Worm (Caenorhabditis elegans) whole organism, L4/young adult: ENCODE measurements around the gene dnbp-1.

Experiments
- W03F9.2 ChIP-seq: fragments of 150-350 bp; optimal IDR thresholded peaks from 2 replicates; lab custom pipeline; 2014; ENCODE audit warnings: missing biosample characterization, missing genetic modification characterization
- dao-5 ChIP-seq: sonication (generic microtip); optimal IDR thresholded peaks from 2 replicates; lab custom pipeline; 2016; ENCODE audit warnings: missing genotype, missing genetic modification characterization, moderate library complexity, missing compliant biosample characterization
- him-1 ChIP-seq: sonication (generic microtip); optimal IDR thresholded peaks from 2 replicates; lab custom pipeline; 2016; ENCODE audit warnings: missing genotype, missing genetic modification reagents, missing genetic modification characterization, missing compliant biosample characterization

The dnbp-1 gene

DNA sequence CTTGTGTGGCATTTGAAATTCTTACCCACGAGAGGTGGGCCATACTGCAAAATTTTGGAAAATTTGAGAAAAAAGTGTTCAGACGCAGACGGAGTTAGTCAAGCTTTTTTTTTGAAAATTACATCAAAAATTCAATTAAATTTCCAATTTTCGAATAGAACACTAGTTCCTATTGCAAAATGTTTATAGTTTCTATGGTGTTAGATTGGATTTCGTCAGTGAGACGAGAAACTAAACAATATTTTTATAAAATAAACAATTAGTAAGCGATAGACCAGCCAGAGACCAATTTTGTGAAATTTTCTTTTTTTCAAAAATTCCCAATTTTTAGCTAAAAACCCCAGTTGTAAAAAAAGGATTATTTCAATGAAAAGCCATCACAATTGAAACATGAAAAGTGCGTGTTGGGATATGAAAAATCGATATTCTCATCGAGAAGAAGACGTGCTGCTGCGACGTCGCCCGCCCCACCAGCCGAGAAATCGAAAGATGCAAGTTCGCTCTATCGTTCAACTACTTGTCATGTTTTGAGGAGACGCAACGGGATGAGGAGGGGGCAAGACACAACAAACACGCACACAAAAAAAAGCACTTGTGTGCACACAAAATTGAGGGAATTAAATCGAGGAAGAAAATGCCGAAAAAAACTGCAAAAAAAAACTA lies at the start of gene dnbp-1:
Gene dnbp-1, minus strand, starts transcription at position 51 of the 663 bp plus-strand sequence.
- no peak for TF ChIP-seq him-1 (tag; lab: Kevin White, UChicago)
- TF ChIP-seq dao-5 = no peak
- peak; percentile 67 for TF ChIP-seq W03F9.2

DNA sequence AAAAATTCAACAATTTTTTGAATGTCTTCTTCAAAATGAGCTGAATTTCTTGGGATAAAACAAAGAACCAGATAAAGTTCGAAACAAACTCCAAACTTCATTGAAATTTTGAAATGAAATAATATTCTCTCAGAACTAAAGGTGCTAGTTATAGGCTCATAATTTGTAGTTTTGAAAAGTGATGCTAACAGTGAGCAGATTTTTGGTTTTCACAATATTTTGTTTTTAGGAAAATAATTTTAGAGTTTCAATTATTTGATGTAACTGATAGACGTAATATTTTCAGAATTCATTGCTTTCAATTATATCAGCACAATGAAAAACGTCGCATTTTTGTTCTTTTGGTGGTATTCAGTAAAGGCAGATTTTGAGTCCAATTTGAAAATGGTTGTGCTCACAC lies 40.2 kb upstream of the dnbp-1 start, which contains the start of the genes irld-56 and irld-55:
Gene irld-56, minus strand, starts transcription at position 101 of the 400 bp plus-strand sequence.
Gene irld-55, plus strand, starts transcription at position 316 of the 400 bp plus-strand sequence.
- TF ChIP-seq him-1 (tag; lab: Kevin White, UChicago) = no peak
- TF ChIP-seq W03F9.2 = no peak
- TF ChIP-seq dao-5 = no peak

DNA sequence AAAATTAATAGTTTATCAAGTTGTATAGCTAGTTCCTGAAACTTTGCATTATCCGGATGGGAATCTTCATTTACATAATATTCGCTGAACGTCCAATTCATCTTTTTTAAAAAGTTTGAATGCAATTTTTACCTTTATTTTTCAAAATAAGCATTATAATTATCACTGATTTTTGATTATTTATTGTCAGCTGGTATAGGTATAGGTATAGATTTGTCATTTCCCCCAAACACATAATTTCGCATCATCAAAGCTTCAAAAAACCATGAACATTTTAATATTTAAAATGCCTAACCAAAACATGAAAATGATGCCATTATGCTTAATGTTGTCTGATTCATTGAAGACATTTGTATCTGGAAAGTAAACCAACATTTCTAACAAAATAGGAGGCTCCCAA lies 36.2 kb upstream of the dnbp-1 start, which contains the start of gene srw-63:
Gene srw-63, minus strand, starts transcription at position 101 of the 400 bp plus-strand sequence.
- no peak for TF ChIP-seq dao-5
- TF ChIP-seq him-1 (tag; lab: Kevin White, UChicago) = no peak
- TF ChIP-seq W03F9.2 = no peak

DNA sequence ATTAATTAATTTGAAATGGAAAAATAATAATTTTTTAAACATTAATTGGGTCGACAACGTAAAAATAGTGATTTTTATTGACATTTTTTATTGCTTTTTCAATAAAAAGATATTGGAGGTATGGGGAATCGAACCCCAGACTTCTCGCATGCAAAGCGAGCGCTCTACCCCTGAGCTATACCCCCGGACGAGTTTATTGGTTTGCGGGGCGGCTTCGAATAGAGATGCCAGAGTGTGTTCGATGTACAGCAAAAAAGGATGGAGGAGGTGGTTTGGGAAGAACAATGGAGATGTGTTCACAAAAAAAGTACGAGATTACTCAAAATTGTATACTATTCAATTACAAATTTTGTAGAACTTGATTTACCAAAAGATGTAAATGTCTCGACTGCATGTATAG lies 34.0 kb upstream of the dnbp-1 start:
- TF ChIP-seq dao-5 (no peak), W03F9.2 (peak; percentile 49)

DNA sequence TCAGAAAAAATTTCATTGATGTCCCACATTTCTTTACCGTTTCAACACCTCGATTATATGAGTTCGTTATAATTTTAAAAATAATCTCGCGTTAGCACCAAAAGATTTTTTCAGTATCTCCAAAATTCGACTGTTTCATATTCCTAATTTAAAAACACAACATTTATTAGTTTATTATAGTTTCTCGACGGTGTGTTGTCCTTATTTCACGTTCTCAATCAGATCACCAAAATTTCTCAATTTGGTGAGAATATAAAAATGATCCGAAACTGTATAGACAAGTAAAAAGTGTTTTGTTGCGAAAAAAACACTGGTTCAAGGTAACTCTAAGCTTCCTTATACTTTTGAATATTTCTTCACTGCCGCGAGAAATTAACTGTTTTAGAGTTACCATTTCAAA lies 29.1 kb upstream of the dnbp-1 start:
- TF ChIP-seq W03F9.2 (no peak), dao-5 (no peak), him-1 (tag; lab: Kevin White, UChicago) (no peak)

DNA sequence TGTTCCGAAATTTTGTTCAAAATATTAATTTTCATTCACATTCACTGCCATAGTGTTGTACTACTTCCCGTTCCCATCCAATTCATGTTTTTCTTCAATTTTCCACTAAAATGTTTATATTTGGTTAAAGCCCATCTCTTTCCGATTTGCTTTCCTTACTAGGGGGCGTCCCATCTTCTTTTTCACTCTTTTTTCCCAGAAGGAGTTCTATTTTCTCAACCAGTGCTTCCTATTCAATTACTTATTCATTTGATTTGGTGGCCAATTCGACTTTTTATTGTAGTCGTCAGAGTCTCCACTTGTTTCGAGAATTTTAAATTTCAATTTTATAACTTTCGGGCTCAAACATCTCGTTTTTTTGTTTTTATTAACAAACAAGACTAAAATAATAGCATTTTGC lies 22.1 kb upstream of the dnbp-1 start:
- TF ChIP-seq dao-5 (no peak), him-1 (tag; lab: Kevin White, UChicago) (no peak), W03F9.2 (no peak)

DNA sequence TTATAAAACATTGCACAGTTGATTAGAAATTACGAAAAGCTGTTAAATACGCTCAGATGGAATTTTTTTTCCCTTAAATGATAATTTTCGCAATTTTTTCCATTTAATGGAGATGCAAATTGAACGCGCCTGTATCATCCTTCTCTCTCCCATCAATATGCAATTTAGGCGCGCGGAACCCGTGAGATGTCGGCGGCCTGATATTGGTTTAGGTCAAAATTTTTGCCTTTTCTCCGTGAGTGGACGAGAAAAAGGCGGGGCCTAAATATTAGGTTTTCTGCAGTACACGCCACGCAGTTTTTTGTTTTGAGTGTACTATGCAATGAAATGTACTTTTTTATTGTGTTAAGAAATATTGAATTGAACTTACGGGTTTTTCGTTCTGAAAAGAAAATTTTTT lies 10.2 kb upstream of the dnbp-1 start:
- TF ChIP-seq dao-5 (no peak), him-1 (tag; lab: Kevin White, UChicago) (no peak), W03F9.2 (no peak)

DNA sequence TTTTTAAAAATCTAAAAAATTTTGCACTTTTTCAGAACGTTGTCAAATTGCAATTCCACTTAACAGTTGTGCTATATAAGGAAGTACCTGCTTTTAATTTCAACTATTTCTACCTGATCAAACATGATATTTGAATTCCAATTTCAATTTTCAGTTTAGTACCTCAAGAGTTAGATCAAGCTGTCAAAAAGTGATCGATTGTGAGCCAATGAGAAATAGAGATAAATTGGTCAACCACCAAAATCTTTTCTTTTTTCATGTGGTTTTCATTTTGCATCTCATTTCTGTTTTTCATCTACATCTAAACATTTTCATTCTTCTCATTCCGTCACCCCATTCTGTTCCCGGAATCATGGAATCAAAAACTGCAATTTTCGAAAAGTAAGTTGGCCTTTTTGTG lies 9.1 kb upstream of the dnbp-1 start, which contains the start of gene egl-23:
Gene egl-23, plus strand, starts transcription at position 301 of the 400 bp plus-strand sequence.
- TF ChIP-seq him-1 (tag; lab: Kevin White, UChicago) = no peak
- TF ChIP-seq dao-5 = no peak
- no peak for TF ChIP-seq W03F9.2

DNA sequence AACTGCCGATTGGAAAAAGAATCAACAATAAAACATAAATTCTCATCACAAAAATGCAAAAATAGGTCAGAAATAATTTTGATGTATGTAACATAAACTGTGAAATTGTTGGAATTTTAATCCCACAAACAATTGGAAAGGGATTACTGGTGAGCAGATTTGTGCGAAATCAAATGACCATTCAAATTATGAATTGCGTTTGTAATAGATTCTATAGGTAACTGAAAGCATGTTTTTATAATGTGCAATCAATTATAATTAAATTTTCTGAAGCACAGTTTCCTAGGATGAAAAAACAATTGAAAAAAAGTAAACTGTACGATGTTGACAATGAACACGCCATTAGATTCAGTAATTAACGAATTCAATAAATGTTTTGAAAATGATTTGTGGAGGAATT lies 6.1 kb upstream of the dnbp-1 start, which contains the start of gene tor-1:
Gene tor-1, minus strand, starts transcription at position 101 of the 400 bp plus-strand sequence.
- TF ChIP-seq him-1 (tag; lab: Kevin White, UChicago) (no peak), dao-5 (no peak), W03F9.2 (no peak)

DNA sequence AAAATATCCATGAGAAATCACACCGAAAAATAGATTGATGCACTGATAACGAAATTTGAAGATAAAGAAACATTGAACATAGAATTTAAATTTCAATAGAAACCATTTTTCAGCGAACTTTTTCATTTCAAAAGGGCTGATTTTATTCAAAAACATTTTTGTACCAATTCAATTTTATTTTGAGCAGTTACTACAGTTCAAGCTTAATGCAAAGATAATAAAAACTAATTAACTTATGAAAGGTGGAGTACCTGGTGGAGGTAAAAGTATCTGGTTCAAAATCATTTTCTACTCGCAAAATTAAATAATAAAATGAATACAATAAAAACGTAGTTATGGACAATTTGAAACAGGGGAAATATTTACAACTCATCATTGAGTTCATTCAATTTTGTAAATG lies 4.4 kb upstream of the dnbp-1 start, which contains the start of gene tor-2:
Gene tor-2, minus strand, starts transcription at position 101 of the 400 bp plus-strand sequence.
- TF ChIP-seq dao-5 (no peak), W03F9.2 (no peak), him-1 (tag; lab: Kevin White, UChicago) (no peak)

DNA sequence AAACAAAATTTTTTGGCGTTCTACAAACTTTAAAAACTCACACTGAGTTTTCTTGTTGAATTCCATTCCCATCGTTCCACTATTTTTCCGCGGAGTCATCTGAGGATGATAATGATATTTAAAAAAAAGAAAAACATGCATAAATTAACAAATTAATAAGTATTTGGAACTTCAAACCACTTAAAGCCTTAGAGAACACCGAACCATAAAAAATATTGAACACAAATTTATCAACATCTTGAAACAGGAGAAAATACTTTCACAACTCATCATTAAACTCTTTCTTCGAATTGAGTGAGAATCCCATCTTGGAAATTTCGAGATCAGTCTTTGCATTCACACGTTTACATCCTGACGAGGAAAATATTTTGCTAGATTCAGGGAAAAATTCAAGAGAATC lies 2.8 kb upstream of the dnbp-1 start, which contains the start of gene gei-18:
Gene gei-18, minus strand, starts transcription at position 101 of the 400 bp plus-strand sequence.
- TF ChIP-seq W03F9.2 = no peak
- no peak for TF ChIP-seq dao-5
- TF ChIP-seq him-1 (tag; lab: Kevin White, UChicago) = no peak

DNA sequence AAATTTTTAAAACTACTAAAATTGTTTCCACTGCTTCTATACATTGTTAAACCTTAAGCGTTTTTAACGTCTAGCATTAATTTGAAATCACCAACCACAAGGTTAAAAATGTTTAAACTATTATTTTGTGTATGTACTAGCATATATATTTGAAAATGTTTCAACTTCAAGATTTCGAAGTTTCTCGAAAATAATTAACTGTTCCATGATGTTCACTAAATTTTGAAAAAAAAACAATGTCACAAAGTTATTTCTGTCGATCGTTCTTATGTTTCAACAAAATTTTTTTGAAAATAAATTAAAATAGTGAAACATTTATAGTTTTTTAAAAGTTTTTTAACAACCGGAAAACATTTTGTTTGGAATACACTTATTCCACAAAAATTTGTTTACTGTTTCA lies 25.1 kb downstream of the dnbp-1 start:
- TF ChIP-seq dao-5 (no peak), W03F9.2 (no peak), him-1 (tag; lab: Kevin White, UChicago) (no peak)

DNA sequence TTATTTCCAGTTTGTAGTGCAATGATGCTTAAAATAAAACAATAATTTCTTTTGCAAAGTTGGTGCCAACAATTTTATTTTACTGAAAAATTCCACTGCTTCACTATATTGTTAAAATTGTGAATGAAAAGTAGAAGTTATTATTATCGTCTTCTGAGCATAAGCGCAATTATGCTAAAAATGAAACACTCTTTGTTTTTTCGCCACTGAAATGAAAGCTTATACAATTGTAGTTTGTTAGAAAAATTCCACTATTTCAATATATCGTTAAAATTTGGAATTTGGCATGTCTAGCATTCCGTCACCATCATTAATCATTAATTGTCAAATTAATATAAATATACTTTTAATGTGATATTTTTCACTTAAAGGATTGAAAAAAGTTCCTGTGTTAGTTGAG lies 25.7 kb downstream of the dnbp-1 start:
- TF ChIP-seq W03F9.2 = no peak
- TF ChIP-seq him-1 (tag; lab: Kevin White, UChicago) = no peak
- TF ChIP-seq dao-5 = no peak

DNA sequence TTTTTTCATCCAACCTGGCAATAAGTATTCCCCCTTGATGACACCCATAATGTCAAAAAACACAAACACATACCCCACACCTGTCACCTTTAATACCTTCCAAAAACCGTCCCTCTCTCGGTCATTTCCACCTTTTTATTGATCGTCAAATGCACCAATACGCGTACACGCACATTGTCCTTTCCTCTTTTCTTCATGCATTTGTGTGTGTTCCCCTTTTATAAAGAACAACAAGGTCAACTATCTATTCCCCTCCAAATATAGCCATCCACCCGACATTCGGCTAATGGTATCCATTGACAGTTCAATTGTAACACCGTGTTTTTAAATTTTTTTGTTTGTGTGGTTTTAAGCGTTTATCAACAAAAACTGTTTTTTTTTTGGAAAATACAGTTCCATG lies 34.5 kb downstream of the dnbp-1 start:
- TF ChIP-seq W03F9.2 (no peak), dao-5 (no peak)

DNA sequence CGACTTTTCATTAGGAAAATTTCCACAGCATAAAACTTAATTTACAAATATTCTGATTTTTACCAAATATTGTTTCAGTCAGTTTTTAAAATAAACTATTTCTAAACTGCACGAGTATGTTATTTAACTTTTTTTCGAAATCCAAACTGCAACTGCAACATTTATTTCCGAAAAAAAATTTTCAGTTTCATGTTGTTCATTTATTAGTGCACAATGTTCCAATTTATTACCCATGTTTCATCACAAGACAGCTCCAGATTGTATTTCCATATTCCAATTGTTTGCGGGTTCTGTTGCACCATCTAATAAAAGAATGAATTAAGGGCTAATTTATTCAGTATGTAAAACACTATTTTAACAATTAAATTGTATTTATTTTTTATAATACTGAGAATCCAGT lies 38.0 kb downstream of the dnbp-1 start:
- TF ChIP-seq W03F9.2 = no peak
- TF ChIP-seq him-1 (tag; lab: Kevin White, UChicago) = no peak

DNA sequence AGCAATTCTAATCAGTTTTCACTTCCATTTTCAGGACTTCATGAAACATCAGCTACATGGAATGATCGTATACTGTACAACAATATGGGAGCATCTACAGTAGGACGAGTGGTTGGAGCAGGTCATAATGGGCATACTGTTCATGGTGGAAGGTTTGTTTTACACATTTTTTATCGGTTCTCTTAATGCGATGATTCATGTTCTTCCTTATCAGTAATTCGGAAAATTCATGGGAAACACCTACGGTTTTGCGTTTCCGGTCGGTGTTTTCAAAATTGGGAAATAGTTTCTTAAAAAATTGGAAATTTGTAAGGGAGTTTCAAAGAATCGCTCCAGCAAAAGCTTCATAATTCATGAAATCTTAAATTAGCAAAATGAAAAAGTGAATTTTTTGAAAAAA lies 38.8 kb downstream of the dnbp-1 start:
- no peak for TF ChIP-seq him-1 (tag; lab: Kevin White, UChicago)
- no peak for TF ChIP-seq W03F9.2
- no peak for TF ChIP-seq dao-5
